Worm (Caenorhabditis elegans): ENCODE measurements around the gene F23A7.1.

DNA sequence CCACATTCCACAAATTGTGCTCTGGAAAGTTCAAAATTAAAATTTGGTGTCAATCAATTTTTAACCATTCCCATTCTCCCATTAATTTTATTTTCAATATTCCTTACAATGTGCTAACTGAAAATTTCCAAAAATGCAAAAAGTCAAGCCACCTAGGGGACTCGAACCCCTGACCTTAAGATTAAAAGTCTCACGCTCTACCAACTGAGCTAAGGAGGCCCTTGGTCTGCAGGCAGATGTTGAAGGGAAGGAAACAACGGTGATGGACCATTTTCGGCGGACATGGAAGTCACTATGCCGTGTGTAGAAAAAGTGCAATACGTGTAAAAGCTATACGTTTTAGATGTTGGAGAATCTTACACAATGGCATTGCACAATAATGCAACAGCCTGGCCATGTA lies 541 bp downstream of the F23A7.1 start:
- no peak for TF ChIP-seq chd-7 (tag; optimal IDR thresholded peaks at IDR 0.05)
- no peak for TF ChIP-seq mes-4 (tag; optimal IDR thresholded peaks at IDR 0.05)
- no peak for TF ChIP-seq ceh-79 (tag; optimal IDR thresholded peaks at IDR 0.05)
- no peak for TF ChIP-seq unc-130 (GFP tag; optimal IDR thresholded peaks at IDR 0.05)
- no peak for TF ChIP-seq efl-1 (GFP tag; optimal IDR thresholded peaks at IDR 0.05)
- no peak for TF ChIP-seq lin-35 (GFP tag; optimal IDR thresholded peaks at IDR 0.05)
- no peak for TF ChIP-seq Y79H2A.3 (GFP tag; conservative IDR thresholded peaks at IDR 0.05)
